Worm (Caenorhabditis elegans) whole organism, L3 larva: ENCODE data around the gene T20D4.7.
A peak's percentile ranks its signal among the peaks of the same experiment; 100 is the strongest.
"Not testable (repeated sequence)": the region's sequence is repeated elsewhere in the genome, so short reads cannot be mapped to it uniquely, and the experiment has no call there.

Source experiments
- ama-1 ChIP-seq: fragments of 150-350 bp; optimal IDR thresholded peaks from 2 replicates; lab custom pipeline; 2018
- ceh-16 ChIP-seq: sonication (generic microtip); optimal IDR thresholded peaks from 2 replicates; lab custom pipeline; 2017; ENCODE audit warnings: missing biosample characterization, missing genetic modification characterization
- ceh-28 ChIP-seq: fragments of 150-350 bp; optimal IDR thresholded peaks from 2 replicates; lab custom pipeline; 2014; ENCODE audit warnings: missing biosample characterization, missing genetic modification reagents, missing genetic modification characterization
- ceh-82 ChIP-seq: fragments of 150-350 bp; optimal IDR thresholded peaks from 2 replicates; lab custom pipeline; 2014; ENCODE audit warnings: missing biosample characterization, missing genetic modification characterization
- ceh-9 ChIP-seq: sonication (generic microtip); optimal IDR thresholded peaks from 2 replicates; lab custom pipeline; 2018; ENCODE audit warnings: missing biosample characterization, missing genetic modification characterization
- daf-12 ChIP-seq: fragments of 150-350 bp; optimal IDR thresholded peaks from 2 replicates; lab custom pipeline; 2014; ENCODE audit warnings: missing biosample characterization, missing genetic modification reagents, missing genetic modification characterization
- egl-27 ChIP-seq: sonication (generic microtip); optimal IDR thresholded peaks from 4 replicates; lab custom pipeline; 2017; ENCODE audit warnings: missing biosample characterization, missing genetic modification reagents, missing genetic modification characterization
- egl-5 ChIP-seq: fragments of 150-350 bp; optimal IDR thresholded peaks from 2 replicates; lab custom pipeline; 2017; ENCODE audit warnings: missing biosample characterization, missing genetic modification reagents, missing genetic modification characterization, inconsistent platforms
- elt-1 ChIP-seq: fragments of 150-350 bp; optimal IDR thresholded peaks from 2 replicates; lab custom pipeline; 2014; ENCODE audit warnings: missing biosample characterization, missing genetic modification characterization
- elt-2 ChIP-seq: sonication (generic microtip); optimal IDR thresholded peaks from 2 replicates; lab custom pipeline; 2016; ENCODE audit warnings: missing genetic modification reagents, mild to moderate bottlenecking, missing genetic modification characterization, missing compliant biosample characterization
- elt-3 ChIP-seq, 3 experiments: fragments of 150-350 bp in 1 of 3; sonication (generic microtip) in 2 of 3; optimal IDR thresholded peaks; 2 replicates in 2 of 3; 4 replicates in 1 of 3; lab custom pipeline; 2014 to 2017; ENCODE audit warnings: missing biosample characterization in 3 of 3, missing genetic modification characterization in 3 of 3
- eor-1 ChIP-seq, 2 experiments: fragments of 150-350 bp; optimal IDR thresholded peaks; 2 replicates each; lab custom pipeline; 2014 to 2018; ENCODE audit warnings: missing biosample characterization in 2 of 2, missing genetic modification characterization in 2 of 2
- fkh-10 ChIP-seq: sonication (generic microtip); optimal IDR thresholded peaks from 2 replicates; lab custom pipeline; 2017; ENCODE audit warnings: missing biosample characterization, missing genetic modification reagents, missing genetic modification characterization
- fos-1 ChIP-seq: fragments of 150-350 bp; optimal IDR thresholded peaks from 2 replicates; lab custom pipeline; 2014; ENCODE audit warnings: missing biosample characterization, missing genetic modification characterization
- hmg-11 ChIP-seq: sonication (generic microtip); optimal IDR thresholded peaks from 2 replicates; lab custom pipeline; 2016; ENCODE audit warnings: missing genetic modification characterization, missing compliant biosample characterization
- jun-1 ChIP-seq: fragments of 150-350 bp; optimal IDR thresholded peaks from 2 replicates; lab custom pipeline; 2014; ENCODE audit warnings: missing biosample characterization, missing genetic modification reagents, missing genetic modification characterization
- lin-15B ChIP-seq: fragments of 150-350 bp; optimal IDR thresholded peaks from 2 replicates; lab custom pipeline; 2014; ENCODE audit warnings: missing biosample characterization, missing genetic modification characterization
- lin-39 ChIP-seq: fragments of 150-350 bp; optimal IDR thresholded peaks from 2 replicates; lab custom pipeline; 2018; ENCODE audit warnings: missing biosample characterization, missing genetic modification reagents, missing genetic modification characterization
- lsy-12 ChIP-seq: sonication (generic microtip); optimal IDR thresholded peaks from 2 replicates; lab custom pipeline; 2016; ENCODE audit warnings: mild to moderate bottlenecking, missing genetic modification characterization, missing compliant biosample characterization
- mdl-1 ChIP-seq: fragments of 150-350 bp; optimal IDR thresholded peaks from 2 replicates; lab custom pipeline; 2014; ENCODE audit warnings: missing biosample characterization, missing genetic modification characterization
- nfya-1 ChIP-seq: sonication (generic microtip); optimal IDR thresholded peaks from 2 replicates; lab custom pipeline; 2017; ENCODE audit warnings: missing genetic modification characterization, mild to moderate bottlenecking, missing compliant biosample characterization, antibody characterized with exemption, moderate library complexity; ENCODE audit not compliant: insufficient read depth
- nhr-11 ChIP-seq: fragments of 150-350 bp; optimal IDR thresholded peaks from 2 replicates; lab custom pipeline; 2014; ENCODE audit warnings: missing biosample characterization, missing genetic modification characterization
- nhr-23 ChIP-seq: fragments of 150-350 bp; optimal IDR thresholded peaks from 2 replicates; lab custom pipeline; 2014; ENCODE audit warnings: missing biosample characterization, missing genetic modification reagents, missing genetic modification characterization
- nhr-237 ChIP-seq: fragments of 150-350 bp; optimal IDR thresholded peaks from 2 replicates; lab custom pipeline; 2014; ENCODE audit warnings: missing biosample characterization, missing genetic modification characterization
- nhr-25 ChIP-seq: sonication (generic microtip); optimal IDR thresholded peaks from 2 replicates; lab custom pipeline; 2017; ENCODE audit warnings: missing biosample characterization, missing genetic modification characterization
- nhr-43 ChIP-seq: sonication (generic microtip); optimal IDR thresholded peaks from 2 replicates; lab custom pipeline; 2016; ENCODE audit warnings: mild to moderate bottlenecking, missing genetic modification characterization, missing compliant biosample characterization; ENCODE audit not compliant: poor library complexity, severe bottlenecking
- nhr-67 ChIP-seq: fragments of 150-350 bp; optimal IDR thresholded peaks from 2 replicates; lab custom pipeline; 2014; ENCODE audit warnings: missing biosample characterization, missing genetic modification characterization
- skn-1 ChIP-seq: fragments of 150-350 bp; optimal IDR thresholded peaks from 2 replicates; lab custom pipeline; 2014; ENCODE audit warnings: missing biosample characterization, missing genetic modification characterization
- snpc-4 ChIP-seq: fragments of 150-350 bp; optimal IDR thresholded peaks from 2 replicates; lab custom pipeline; 2014; ENCODE audit warnings: missing biosample characterization, missing genetic modification characterization
- tbx-2 ChIP-seq: sonication (generic microtip); optimal IDR thresholded peaks from 2 replicates; lab custom pipeline; 2016; ENCODE audit warnings: mild to moderate bottlenecking, missing genetic modification characterization, missing compliant biosample characterization
- unc-39 ChIP-seq: sonication (generic microtip); optimal IDR thresholded peaks from 4 replicates; lab custom pipeline; 2017; ENCODE audit warnings: missing biosample characterization, missing genetic modification characterization
- unc-62 ChIP-seq: fragments of 150-350 bp; sonication (generic microtip); optimal IDR thresholded peaks from 4 replicates; lab custom pipeline; 2014; ENCODE audit warnings: missing biosample characterization, missing genetic modification reagents, missing genetic modification characterization
- zag-1 ChIP-seq: fragments of 150-350 bp; optimal IDR thresholded peaks from 2 replicates; lab custom pipeline; 2014; ENCODE audit warnings: missing biosample characterization, missing genetic modification characterization
- ztf-11 ChIP-seq: fragments of 150-350 bp; optimal IDR thresholded peaks from 2 replicates; lab custom pipeline; 2014; ENCODE audit warnings: missing biosample characterization, missing genetic modification characterization
- ztf-4 ChIP-seq: fragments of 150-350 bp; optimal IDR thresholded peaks from 2 replicates; lab custom pipeline; 2014; ENCODE audit warnings: missing biosample characterization, missing genetic modification characterization

T20D4.7 gene

DNA sequence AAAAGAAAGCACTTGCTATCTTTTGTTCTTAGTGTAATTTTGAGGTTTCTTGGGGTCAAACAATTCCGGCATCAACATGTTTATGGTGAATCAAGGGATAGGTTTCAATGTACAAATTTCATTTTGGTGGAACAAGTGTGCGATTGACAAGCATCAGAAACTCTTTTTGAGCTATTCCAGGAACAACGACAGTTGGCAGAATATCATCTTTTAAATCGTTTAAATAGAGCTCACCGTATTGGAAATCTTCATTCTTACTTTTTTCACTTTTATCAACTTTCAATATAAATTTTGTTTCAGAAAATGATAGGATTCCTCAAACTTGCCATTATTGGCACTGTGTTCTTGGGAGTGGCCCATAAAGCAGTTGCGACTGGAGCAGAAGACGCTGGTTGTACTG is 8.8 kb upstream of the T20D4.7 start, which contains the start of gene T20D4.10:
TSS of gene T20D4.10 (plus strand) at position 301 of the 400 bp plus-strand sequence.
- TF ChIP-seq nhr-23 (tag; lab: Kevin White, UChicago); daf-12; fkh-10 (GFP tag; lab: Kevin White, UChicago): not testable (repeated sequence)

DNA sequence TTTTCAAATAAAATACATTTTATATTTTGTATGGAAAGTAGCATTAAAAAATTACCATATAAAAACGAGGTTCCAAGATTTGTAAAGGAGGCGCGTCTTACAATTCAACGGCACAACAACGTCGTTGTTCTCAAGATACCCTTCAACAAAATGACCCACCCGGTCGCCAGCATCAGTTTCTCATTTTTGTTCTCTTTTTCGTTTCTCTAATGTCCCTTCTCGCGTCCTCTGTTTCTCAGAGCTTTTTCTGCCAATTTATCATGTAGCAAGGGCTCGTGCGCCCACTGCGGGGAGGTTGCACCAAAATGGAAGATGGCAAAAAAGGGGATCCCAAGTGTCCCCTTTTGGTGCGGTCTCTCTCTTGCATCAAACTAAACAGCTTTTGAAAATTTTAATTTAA is 796 bp downstream of the T20D4.7 start:
- no peak for TF ChIP-seq elt-3 (tag; optimal IDR thresholded peaks at IDR 0.05; lab: Kevin White, UChicago)
- no peak for TF ChIP-seq ztf-11 (tag; lab: Kevin White, UChicago)
- TF ChIP-seq eor-1 (tag; optimal IDR thresholded peaks at IDR 0.05; lab: Kevin White, UChicago) = no peak
- TF ChIP-seq ceh-82 (tag; lab: Kevin White, UChicago) = no peak
- peak; percentile 75 for TF ChIP-seq lin-39
- no peak for TF ChIP-seq nhr-43 (tag; lab: Kevin White, UChicago)
- no peak for TF ChIP-seq nhr-67 (tag; lab: Kevin White, UChicago)
- TF ChIP-seq nhr-25 = no peak

DNA sequence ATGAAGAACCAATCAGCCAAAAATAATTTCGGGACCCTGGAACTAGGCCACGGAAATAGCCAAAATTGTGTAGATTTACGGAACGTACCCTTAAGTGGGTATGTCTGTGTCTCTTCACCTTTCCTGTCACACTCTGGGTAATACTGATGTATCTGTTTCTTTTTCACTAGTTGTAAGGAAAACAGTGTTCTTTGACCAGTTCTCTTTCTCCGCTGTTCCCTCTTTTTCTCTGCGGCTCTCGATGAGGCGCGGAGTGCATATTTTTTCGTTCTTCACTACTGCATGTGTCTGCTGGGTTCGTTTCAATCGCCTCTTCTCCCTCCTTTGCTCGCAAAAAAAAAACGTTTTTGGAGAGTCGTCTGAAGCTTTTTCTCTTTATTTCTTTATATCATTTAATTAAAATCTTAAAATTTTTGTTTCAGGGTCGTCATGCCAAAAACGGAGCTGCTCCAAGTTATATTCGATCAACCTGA is 1.4 kb downstream of the T20D4.7 start, which contains the start of gene arrd-22:
TSS of gene arrd-22 (plus strand) at position 423 of the 473 bp plus-strand sequence.
- TF ChIP-seq nhr-11 (tag; lab: Kevin White, UChicago) (no peak), lin-39 (peak; percentile 33), egl-27 (no peak), nfya-1 (peak; percentile 20), elt-1 (tag; lab: Kevin White, UChicago) (no peak), eor-1 (tag; optimal IDR thresholded peaks at IDR 0.05; lab: Kevin White, UChicago) (no peak), ceh-9 (tag; lab: Kevin White, UChicago) (no peak), jun-1 (no peak), nhr-237 (no peak), elt-2 (tag; lab: Kevin White, UChicago) (no peak), tbx-2 (tag; lab: Kevin White, UChicago) (no peak), nhr-23 (tag; lab: Kevin White, UChicago) (peak; percentile 56), lin-15B (tag; lab: Kevin White, UChicago) (no peak), elt-3 (tag; optimal IDR thresholded peaks at IDR 0.05; lab: Kevin White, UChicago) (no peak), mdl-1 (tag; lab: Kevin White, UChicago) (peak; percentile 6), nhr-43 (tag; lab: Kevin White, UChicago) (no peak), lsy-12 (tag; lab: Kevin White, UChicago) (no peak), fos-1 (no peak)
- TF ChIP-seq, all 47 proteins: peak for 4

DNA sequence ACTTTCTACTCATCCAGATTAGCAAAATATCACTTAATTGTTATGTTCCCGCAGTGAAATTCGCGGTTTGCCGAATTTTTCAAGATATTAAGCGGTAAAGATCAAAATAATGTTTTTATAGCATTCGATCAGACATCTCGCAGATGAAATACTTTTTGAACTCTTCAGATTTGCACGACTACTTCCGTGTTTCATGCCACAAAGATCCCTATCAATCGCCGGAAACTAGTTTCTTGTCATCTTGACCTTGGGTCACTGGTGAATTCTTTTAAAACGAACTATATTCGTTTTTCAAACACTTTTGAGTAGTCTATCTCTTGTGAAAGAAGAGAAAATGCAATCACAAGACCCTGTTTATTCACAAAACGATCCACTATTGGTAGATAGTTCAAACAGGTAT is 4.3 kb downstream of the T20D4.7 start, which contains the start of gene txt-11:
TSS of gene txt-11 (plus strand) at position 301 of the 400 bp plus-strand sequence.
- TF ChIP-seq ceh-16 (tag; lab: Kevin White, UChicago) (no peak), nhr-23 (tag; lab: Kevin White, UChicago) (peak; percentile 36), egl-5 (tag; lab: Kevin White, UChicago) (no peak)

DNA sequence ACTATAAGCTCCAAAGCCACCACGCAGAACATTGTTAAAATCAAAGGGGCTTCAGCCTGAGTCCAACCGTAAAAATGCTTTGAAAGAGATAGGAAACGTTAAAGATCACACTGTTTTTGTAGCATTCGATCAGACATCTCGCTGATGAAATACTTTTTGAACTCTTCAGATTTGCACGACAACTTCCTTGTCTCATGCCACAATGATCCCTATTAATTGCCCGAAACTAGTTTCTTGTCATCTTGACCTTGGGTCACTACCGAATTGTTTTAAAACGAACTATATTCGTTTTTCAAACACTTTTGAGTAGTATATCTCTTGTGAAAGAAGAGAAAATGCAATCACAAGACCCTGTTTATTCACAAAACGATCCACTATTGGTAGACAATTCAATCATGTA is 9.2 kb downstream of the T20D4.7 start, which contains the start of gene T20D4.3:
TSS of gene T20D4.3 (plus strand) at position 301 of the 400 bp plus-strand sequence.
- TF ChIP-seq ztf-4 (tag; lab: Kevin White, UChicago) (no peak), ama-1 (no peak), jun-1 (no peak), tbx-2 (tag; lab: Kevin White, UChicago) (no peak), skn-1 (tag; lab: Kevin White, UChicago) (no peak), mdl-1 (tag; lab: Kevin White, UChicago) (no peak), fos-1 (no peak), elt-1 (tag; lab: Kevin White, UChicago) (no peak), elt-3 (tag; optimal IDR thresholded peaks at IDR 0.05; lab: Kevin White, UChicago) (no peak), nfya-1 (no peak), snpc-4 (tag; lab: Kevin White, UChicago) (no peak), unc-62 (no peak), ceh-28 (no peak), zag-1 (tag; lab: Kevin White, UChicago) (no peak), ceh-9 (tag; lab: Kevin White, UChicago) (no peak), eor-1 (tag; optimal IDR thresholded peaks at IDR 0.05; lab: Kevin White, UChicago) (no peak), unc-39 (tag; lab: Kevin White, UChicago) (no peak), egl-5 (tag; lab: Kevin White, UChicago) (no peak), hmg-11 (tag; lab: Kevin White, UChicago) (no peak)
